Fruit fly (Drosophila melanogaster) whole organism, pupa: Measurements from ENCODE around the gene CG31300.

Source experiments
- CG14655 ChIP-seq: fragments of 200-800 bp; sonication (Bioruptor generic); optimal IDR thresholded peaks from 3 replicates; lab custom pipeline; 2017; ENCODE audit warnings: mild to moderate bottlenecking, missing biosample characterization, missing genetic modification reagents, missing genetic modification characterization
- CG9948 ChIP-seq: fragments of 200-800 bp; sonication (Bioruptor generic); optimal IDR thresholded peaks from 2 replicates; lab custom pipeline; 2018; ENCODE audit warnings: missing biosample characterization, mild to moderate bottlenecking, missing genetic modification characterization, moderate library complexity
- Pif1B ChIP-seq: fragments of 200-800 bp; sonication (Bioruptor generic); optimal IDR thresholded peaks from 3 replicates; lab custom pipeline; 2016; ENCODE audit warnings: missing biosample characterization, missing genetic modification characterization
- fd96Ca ChIP-seq: fragments of 200-800 bp; sonication (Bioruptor generic); IDR thresholded peaks from 3 replicates; pipeline ENCODE4 v1.3.6; 2022; ENCODE audit warnings: missing biosample characterization, missing genetic modification characterization
- rn ChIP-seq: fragments of 200-800 bp; sonication (Bioruptor generic); IDR thresholded peaks from 2 replicates; pipeline ENCODE4 v1.3.6; 2022; ENCODE audit warnings: missing biosample characterization, missing genetic modification characterization

DNA sequence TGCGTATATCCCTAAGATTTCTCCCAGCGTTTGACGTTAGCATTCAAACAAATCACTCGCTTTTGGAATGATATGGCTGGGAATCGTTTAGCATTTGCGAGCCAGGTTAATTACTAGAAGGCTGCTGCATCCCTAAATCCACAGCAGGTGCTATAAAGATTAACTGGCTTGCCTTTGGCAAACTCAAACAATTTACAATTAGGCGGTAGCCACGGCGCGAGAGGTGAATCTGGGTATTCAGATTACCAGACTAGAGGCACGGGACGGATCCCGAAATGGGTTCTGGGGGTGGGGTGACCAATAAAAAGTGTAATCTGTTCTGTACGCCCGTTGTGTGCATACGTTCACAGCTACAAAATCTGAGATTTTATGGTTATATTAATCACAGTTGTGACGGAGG is 2.3 kb upstream of the CG31300 start, which contains the start of gene CG11892:
- TF ChIP-seq fd96Ca (GFP tag; lab: Robert Waterston, UW) (no peak), CG14655 (no peak), rn (GFP tag; lab: Robert Waterston, UW) (no peak), CG9948 (tag; lab: Kevin White, UChicago) (no peak), Pif1B (GFP tag; lab: Kevin White, UChicago) (no peak)
